Fruit fly (Drosophila melanogaster) whole organism, embryonic: Measurements from ENCODE around the gene CG43127.

ENCODE experiments used
- CG10147 ChIP-seq: fragments of 200-800 bp; sonication (Bioruptor generic); optimal IDR thresholded peaks from 2 replicates; lab custom pipeline; 2019; ENCODE audit warnings: missing biosample characterization, mild to moderate bottlenecking, missing genetic modification characterization, moderate library complexity
- CG10209 ChIP-seq: fragments of 200-800 bp; sonication (Bioruptor generic); optimal IDR thresholded peaks from 3 replicates; lab custom pipeline; 2017; ENCODE audit warnings: missing biosample characterization, mild to moderate bottlenecking, missing genetic modification characterization, missing genetic modification reagents
- CG10366 ChIP-seq: fragments of 200-800 bp; sonication (Bioruptor generic); IDR thresholded peaks from 2 replicates; pipeline ENCODE4 v1.3.6; 2022; ENCODE audit warnings: missing biosample characterization, missing genetic modification characterization
- CG10462 ChIP-seq: fragments of 200-800 bp; sonication (Bioruptor generic); optimal IDR thresholded peaks from 2 replicates; lab custom pipeline; 2016; ENCODE audit warnings: missing biosample characterization, missing genetic modification characterization
- CG11723 ChIP-seq: fragments of 200-800 bp; sonication (Bioruptor generic); optimal IDR thresholded peaks from 2 replicates; lab custom pipeline; 2017; ENCODE audit warnings: missing biosample characterization, mild to moderate bottlenecking, missing genetic modification characterization
- CG1529 ChIP-seq: fragments of 200-800 bp; sonication (Bioruptor generic); optimal IDR thresholded peaks from 3 replicates; lab custom pipeline; 2018; ENCODE audit warnings: missing biosample characterization, missing genetic modification characterization
- CG17568 ChIP-seq: fragments of 200-800 bp; sonication (Bioruptor generic); optimal IDR thresholded peaks from 2 replicates; lab custom pipeline; 2018; ENCODE audit warnings: missing biosample characterization, mild to moderate bottlenecking, missing genetic modification characterization, moderate library complexity
- CG18476 ChIP-seq: fragments of 200-800 bp; sonication (Bioruptor generic); optimal IDR thresholded peaks from 2 replicates; lab custom pipeline; 2016; ENCODE audit warnings: missing biosample characterization, mild to moderate bottlenecking, missing genetic modification characterization
- CG2120 ChIP-seq: fragments of 200-800 bp; sonication (Bioruptor generic); optimal IDR thresholded peaks from 3 replicates; lab custom pipeline; 2016; ENCODE audit warnings: missing biosample characterization, missing genetic modification characterization
- CG3163 ChIP-seq: fragments of 200-800 bp; sonication (Bioruptor generic); optimal IDR thresholded peaks from 3 replicates; lab custom pipeline; 2016; ENCODE audit warnings: missing biosample characterization, missing genetic modification characterization
- CG3281 ChIP-seq: fragments of 200-800 bp; sonication (Bioruptor generic); optimal IDR thresholded peaks from 3 replicates; lab custom pipeline; 2017; ENCODE audit warnings: missing biosample characterization, mild to moderate bottlenecking, missing genetic modification characterization
- CG3407 ChIP-seq: fragments of 200-800 bp; sonication (Bioruptor generic); optimal IDR thresholded peaks from 2 replicates; lab custom pipeline; 2018; ENCODE audit warnings: missing biosample characterization, mild to moderate bottlenecking, missing genetic modification characterization
- CG4730 ChIP-seq: fragments of 200-800 bp; sonication (Bioruptor generic); IDR thresholded peaks from 2 replicates; pipeline ENCODE4 v1.3.6; 2022; ENCODE audit warnings: missing biosample characterization, missing genetic modification characterization
- CG4854 ChIP-seq: fragments of 200-800 bp; sonication (Bioruptor generic); optimal IDR thresholded peaks from 2 replicates; lab custom pipeline; 2016; ENCODE audit warnings: missing biosample characterization, missing genetic modification characterization, inconsistent platforms
- CG5245 ChIP-seq: fragments of 200-800 bp; sonication (Bioruptor generic); optimal IDR thresholded peaks from 3 replicates; lab custom pipeline; 2016; ENCODE audit warnings: missing biosample characterization, missing genetic modification characterization
- CG7745 ChIP-seq: fragments of 200-800 bp; sonication (Bioruptor generic); optimal IDR thresholded peaks from 2 replicates; lab custom pipeline; 2018; ENCODE audit warnings: missing biosample characterization, mild to moderate bottlenecking, missing genetic modification characterization, moderate library complexity
- CG8089 ChIP-seq: fragments of 200-800 bp; sonication (Bioruptor generic); optimal IDR thresholded peaks from 3 replicates; lab custom pipeline; 2016; ENCODE audit warnings: missing biosample characterization, missing genetic modification characterization
- CG9215 ChIP-seq: fragments of 200-800 bp; sonication (Bioruptor generic); IDR thresholded peaks from 2 replicates; pipeline ENCODE4 v1.3.6; 2022; ENCODE audit warnings: missing biosample characterization, missing genetic modification characterization
- CG9932 ChIP-seq: fragments of 200-800 bp; sonication (Bioruptor generic); IDR thresholded peaks from 2 replicates; pipeline ENCODE4 v1.3.6; 2022; ENCODE audit warnings: missing biosample characterization, missing genetic modification characterization
- CHES-1-like ChIP-seq: fragments of 200-800 bp; sonication (Bioruptor generic); optimal IDR thresholded peaks from 2 replicates; lab custom pipeline; 2016; ENCODE audit warnings: missing biosample characterization, missing genetic modification characterization
- Dref ChIP-seq: fragments of 200-800 bp; sonication (Bioruptor generic); IDR thresholded peaks from 2 replicates; pipeline ENCODE4 v1.3.6; 2022; ENCODE audit warnings: missing biosample characterization, missing genetic modification characterization
- Ets97D ChIP-seq: fragments of 200-800 bp; sonication (Bioruptor generic); optimal IDR thresholded peaks from 3 replicates; lab custom pipeline; 2016; ENCODE audit warnings: missing biosample characterization, missing genetic modification characterization
- Hr78 ChIP-seq, 2 experiments: fragments of 200-800 bp in 1 of 2; fragments of >200 bp in 1 of 2; sonication (Bioruptor generic) in 1 of 2; optimal IDR thresholded peaks; 2 replicates each; lab custom pipeline; 2017 to 2019; ENCODE audit warnings: missing biosample characterization in 2 of 2, missing genetic modification characterization in 2 of 2, mild to moderate bottlenecking in 1 of 2, moderate library complexity in 1 of 2
- Jarid2 ChIP-seq: fragments of 200-800 bp; sonication (Bioruptor generic); optimal IDR thresholded peaks from 3 replicates; lab custom pipeline; 2017; ENCODE audit warnings: mild to moderate bottlenecking, missing biosample characterization, missing genetic modification reagents, missing genetic modification characterization
- Kr ChIP-seq: fragments of 200-800 bp; sonication (Bioruptor generic); optimal IDR thresholded peaks from 2 replicates; lab custom pipeline; 2017; ENCODE audit warnings: missing biosample characterization, mild to moderate bottlenecking, missing genetic modification characterization
- Ravus ChIP-seq: fragments of 200-800 bp; sonication (Bioruptor generic); IDR thresholded peaks from 2 replicates; pipeline ENCODE4 v1.3.6; 2022; ENCODE audit warnings: missing biosample characterization, missing genetic modification characterization
- ab ChIP-seq: fragments of 200-800 bp; sonication (Bioruptor generic); optimal IDR thresholded peaks from 2 replicates; lab custom pipeline; 2016; ENCODE audit warnings: missing biosample characterization, missing genetic modification characterization
- ash1 ChIP-seq: fragments of 200-800 bp; sonication (Bioruptor generic); optimal IDR thresholded peaks from 2 replicates; lab custom pipeline; 2018; ENCODE audit warnings: missing biosample characterization, mild to moderate bottlenecking, missing genetic modification characterization
- exex ChIP-seq: fragments of 200-800 bp; sonication (Bioruptor generic); optimal IDR thresholded peaks from 4 replicates; lab custom pipeline; 2018; ENCODE audit warnings: missing biosample characterization, mild to moderate bottlenecking, missing genetic modification characterization, moderate library complexity
- eyg ChIP-seq: fragments of 200-800 bp; sonication (Bioruptor generic); optimal IDR thresholded peaks from 3 replicates; lab custom pipeline; 2016; ENCODE audit warnings: missing biosample characterization, missing genetic modification characterization
- fd64A ChIP-seq: fragments of 200-800 bp; sonication (Bioruptor generic); optimal IDR thresholded peaks from 3 replicates; lab custom pipeline; 2018; ENCODE audit warnings: missing biosample characterization, mild to moderate bottlenecking, missing genetic modification characterization
- fd96Cb ChIP-seq: fragments of 200-800 bp; sonication (Bioruptor generic); optimal IDR thresholded peaks from 2 replicates; lab custom pipeline; 2018; ENCODE audit warnings: missing biosample characterization, mild to moderate bottlenecking, missing genetic modification characterization, moderate library complexity
- ind ChIP-seq: fragments of 200-800 bp; sonication (Bioruptor generic); optimal IDR thresholded peaks from 3 replicates; lab custom pipeline; 2016; ENCODE audit warnings: missing biosample characterization, missing genetic modification characterization
- insv ChIP-seq, 2 experiments: fragments of 200-800 bp; sonication (Bioruptor generic); optimal IDR thresholded peaks; 3 replicates each; lab custom pipeline; 2016 to 2018; ENCODE audit warnings: missing biosample characterization in 2 of 2, missing genetic modification characterization in 2 of 2
- mam ChIP-seq: fragments of 200-800 bp; sonication (Bioruptor generic); optimal IDR thresholded peaks from 3 replicates; lab custom pipeline; 2016; ENCODE audit warnings: missing biosample characterization, missing genetic modification characterization
- mld ChIP-seq: fragments of 200-800 bp; sonication (Bioruptor generic); IDR thresholded peaks from 3 replicates; pipeline ENCODE4 v1.3.6; 2022; ENCODE audit warnings: missing biosample characterization, missing genetic modification characterization; ENCODE audit not compliant: partially characterized antibody
- nerfin-1 ChIP-seq: fragments of 200-800 bp; sonication (Bioruptor generic); optimal IDR thresholded peaks from 3 replicates; lab custom pipeline; 2019; ENCODE audit warnings: missing biosample characterization, mild to moderate bottlenecking, missing genetic modification characterization, moderate library complexity
- pan ChIP-seq, 4 experiments: fragments of >200 bp in 3 of 4; fragments of 200-800 bp in 1 of 4; sonication (Bioruptor generic) in 1 of 4; optimal IDR thresholded peaks in 3 of 4; IDR thresholded peaks in 1 of 4; 2 replicates each; pipeline versions ENCODE4 v1.3.6 to Lab custom; 2017 to 2022; ENCODE audit warnings: missing biosample characterization in 2 of 4, missing genetic modification characterization in 2 of 4, mixed read lengths in 1 of 4
- prd ChIP-seq, 3 experiments: fragments of >200 bp in 2 of 3; fragments of 200-800 bp in 1 of 3; sonication (Bioruptor generic) in 1 of 3; optimal IDR thresholded peaks in 2 of 3; IDR thresholded peaks in 1 of 3; 2 replicates in 2 of 3; 3 replicates in 1 of 3; pipeline versions ENCODE4 v1.3.6 to Lab custom; 2017 to 2022; ENCODE audit warnings: missing biosample characterization in 1 of 3, missing genetic modification characterization in 1 of 3
- run ChIP-seq: fragments of 200-800 bp; sonication (Bioruptor generic); optimal IDR thresholded peaks from 3 replicates; lab custom pipeline; 2018; ENCODE audit warnings: missing biosample characterization, mild to moderate bottlenecking, missing genetic modification characterization
- sens-2 ChIP-seq: fragments of 200-800 bp; sonication (Bioruptor generic); IDR thresholded peaks from 2 replicates; pipeline ENCODE4 v1.3.6; 2022; ENCODE audit warnings: missing biosample characterization, missing genetic modification characterization
- slp2 ChIP-seq: fragments of 200-800 bp; sonication (Bioruptor generic); optimal IDR thresholded peaks from 2 replicates; lab custom pipeline; 2016; ENCODE audit warnings: missing biosample characterization, missing genetic modification characterization
- tin ChIP-seq: fragments of 200-800 bp; sonication (Bioruptor generic); optimal IDR thresholded peaks from 3 replicates; lab custom pipeline; 2016; ENCODE audit warnings: missing biosample characterization, missing genetic modification characterization
- tll ChIP-seq, 2 experiments: fragments of 200-800 bp in 1 of 2; fragments of >200 bp in 1 of 2; sonication (Bioruptor generic) in 1 of 2; optimal IDR thresholded peaks; 2 replicates each; lab custom pipeline; 2017 to 2019; ENCODE audit warnings: missing biosample characterization in 2 of 2, missing genetic modification characterization in 2 of 2, mild to moderate bottlenecking in 1 of 2, moderate library complexity in 1 of 2
- tna ChIP-seq: fragments of 200-800 bp; sonication (Bioruptor generic); IDR thresholded peaks from 2 replicates; pipeline ENCODE4 v1.3.6; 2022; ENCODE audit warnings: missing biosample characterization, missing genetic modification characterization; ENCODE audit not compliant: partially characterized antibody
- trem ChIP-seq: fragments of 200-800 bp; optimal IDR thresholded peaks from 3 replicates; lab custom pipeline; 2019; ENCODE audit warnings: missing biosample characterization, mild to moderate bottlenecking, missing genetic modification characterization, moderate library complexity
- zfh2 ChIP-seq: fragments of 200-800 bp; sonication (Bioruptor generic); optimal IDR thresholded peaks from 2 replicates; lab custom pipeline; 2016; ENCODE audit warnings: missing biosample characterization, missing genetic modification characterization

Gene CG43127

DNA sequence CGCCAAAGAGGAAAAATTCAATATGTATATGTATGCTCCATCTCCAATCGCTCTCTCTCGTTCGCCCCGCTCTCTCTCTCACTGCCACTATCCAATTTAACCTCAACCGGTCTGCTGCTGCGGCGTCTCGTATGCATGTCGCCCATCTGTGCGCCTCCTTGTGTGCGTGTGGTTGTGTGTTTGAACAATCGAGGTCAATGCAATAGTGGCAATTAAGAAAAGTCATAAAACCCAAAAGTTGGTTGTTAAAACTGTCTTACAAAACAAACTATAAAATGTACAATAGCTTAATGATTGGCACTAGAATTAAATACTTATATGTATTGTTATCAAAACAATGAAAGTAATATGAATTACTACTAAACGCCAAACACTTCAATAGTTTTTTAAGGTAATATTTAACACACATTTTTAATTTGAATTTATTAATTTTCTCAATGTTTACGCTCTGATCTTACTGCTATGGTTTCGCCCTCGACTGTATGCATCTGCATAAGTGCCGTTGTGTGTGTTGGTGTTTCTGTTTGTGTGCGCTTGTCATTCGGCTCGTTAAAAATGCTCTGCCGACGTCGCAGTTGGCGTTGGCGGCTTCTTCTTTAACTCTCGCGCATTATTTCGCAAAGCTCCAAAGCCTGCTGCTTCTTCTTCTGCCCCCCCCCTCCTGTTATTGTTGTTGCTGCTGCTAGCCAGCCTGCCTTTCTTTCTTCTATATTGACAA lies 40.2 kb upstream of the CG43127 start (continued):
- TF ChIP-seq CG7745 (peak; percentile 59), slp2 (GFP tag; lab: Kevin White, UChicago) (peak; percentile 76), CG9215 (GFP tag; lab: Robert Waterston, UW) (peak; percentile 88), Dref (GFP tag; lab: Robert Waterston, UW) (no peak), CG8089 (GFP tag; lab: Kevin White, UChicago) (peak; percentile 76), CG10209 (GFP tag; lab: Kevin White, UChicago) (peak; percentile 98), prd (optimal IDR thresholded peaks at IDR 0.05; lab: Kevin White, UChicago) (no peak), prd (GFP tag; IDR thresholded peaks at IDR 0.05; lab: Robert Waterston, UW) (peak; percentile 94), Ravus (GFP tag; lab: Robert Waterston, UW) (peak; percentile 65), fd64A (GFP tag; lab: Kevin White, UChicago) (peak; percentile 84), CG1529 (GFP tag; lab: Kevin White, UChicago) (peak; percentile 97), ab (GFP tag; lab: Kevin White, UChicago) (peak; percentile 51), insv (GFP tag; optimal IDR thresholded peaks at IDR 0.05; lab: Kevin White, UChicago) (peak in 1 of 2 experiments; percentile 83), trem (peak; percentile 97), CG9932 (GFP tag; lab: Robert Waterston, UW) (peak; percentile 79), Kr (GFP tag; lab: Kevin White, UChicago) (peak; percentile 81), run (peak; percentile 98), CG3407 (peak; percentile 96), CG10366 (GFP tag; lab: Robert Waterston, UW) (peak; percentile 89; the same call in 1 of the 2 replicates), Jarid2 (GFP tag; lab: Kevin White, UChicago) (peak; percentile 90), nerfin-1 (tag; lab: Kevin White, UChicago) (peak; percentile 98), exex (tag; lab: Kevin White, UChicago) (peak; percentile 88), zfh2 (GFP tag; lab: Kevin White, UChicago) (peak; percentile 64), Hr78 (GFP tag; optimal IDR thresholded peaks at IDR 0.05; lab: Kevin White, UChicago) (peak in 1 of 2 experiments; percentile 96), CG11723 (GFP tag; lab: Kevin White, UChicago) (peak; percentile 97), tna (no peak), CG4854 (GFP tag; lab: Kevin White, UChicago) (peak; percentile 88), pan (optimal IDR thresholded peaks at IDR 0.05; lab: Kevin White, UChicago) (no peak), pan (GFP tag; optimal IDR thresholded peaks at IDR 0.05 in 1 of 2, IDR thresholded peaks at IDR 0.05 in 1 of 2) (peak in 1 of 2 experiments; percentile 95), CG10462 (GFP tag; lab: Kevin White, UChicago) (peak; percentile 91), CG4730 (GFP tag; lab: Robert Waterston, UW) (peak; percentile 87), CG17568 (GFP tag; lab: Kevin White, UChicago) (peak; percentile 95), fd96Cb (tag; lab: Kevin White, UChicago) (peak; percentile 97), sens-2 (GFP tag; lab: Robert Waterston, UW) (peak; percentile 64), tin (GFP tag; lab: Kevin White, UChicago) (peak; percentile 96), CG2120 (peak; percentile 88), mam (GFP tag; lab: Kevin White, UChicago) (peak; percentile 76), eyg (GFP tag; lab: Kevin White, UChicago) (peak; percentile 56), CG10147 (GFP tag; lab: Kevin White, UChicago) (peak; percentile 95), ind (GFP tag; lab: Kevin White, UChicago) (peak; percentile 92), CG3281 (GFP tag; lab: Kevin White, UChicago) (peak; percentile 97), Ets97D (GFP tag; lab: Kevin White, UChicago) (peak; percentile 65), CG18476 (GFP tag; lab: Kevin White, UChicago) (peak; percentile 95), CHES-1-like (GFP tag; lab: Kevin White, UChicago) (peak; percentile 62), CG3163 (GFP tag; lab: Kevin White, UChicago) (peak; percentile 33), tll (GFP tag; optimal IDR thresholded peaks at IDR 0.05; lab: Kevin White, UChicago) (peak in 1 of 2 experiments; percentile 91), CG5245 (GFP tag; lab: Kevin White, UChicago) (peak; percentile 88), ash1 (peak; percentile 66), mld (GFP tag; lab: Robert Waterston, UW) (no peak)
